Worm (Caenorhabditis elegans) whole organism, L4 larva: Measurements from ENCODE around the gene Y54G11A.2.

Source experiments
- F37D6.2 ChIP-seq: sonication (generic microtip); optimal IDR thresholded peaks from 2 replicates; lab custom pipeline; 2016; ENCODE audit warnings: mild to moderate bottlenecking, missing genetic modification characterization, missing compliant biosample characterization
- F44E2.7 ChIP-seq: fragments of 200-800 bp; sonication (Bioruptor generic); IDR thresholded peaks from 2 replicates; pipeline ENCODE4 v2.1.2; 2022; ENCODE audit warnings: missing genetic modification characterization, missing compliant biosample characterization
- T20F7.1 ChIP-seq: fragments of 200-800 bp; sonication (Bioruptor generic); optimal IDR thresholded peaks from 2 replicates; lab custom pipeline; 2018; ENCODE audit warnings: mild to moderate bottlenecking, missing genetic modification characterization, missing compliant biosample characterization
- T26A8.4 ChIP-seq: fragments of 200-800 bp; sonication (Bioruptor generic); IDR thresholded peaks from 2 replicates; pipeline ENCODE4 v1.3.6; 2022; ENCODE audit warnings: missing genetic modification characterization, missing compliant biosample characterization
- ZK546.5 ChIP-seq, 2 experiments: sonication (generic microtip); optimal IDR thresholded peaks; 2 replicates each; lab custom pipeline; 2017; ENCODE audit warnings: missing biosample characterization in 2 of 2, missing genetic modification characterization in 2 of 2
- aha-1 ChIP-seq: fragments of 150-350 bp; peaks from one replicate; lab custom pipeline; 2014; ENCODE audit warnings: missing biosample characterization, missing genetic modification characterization
- arid-1 ChIP-seq: fragments of 200-800 bp; sonication (Bioruptor generic); conservative IDR thresholded peaks from 2 replicates; pipeline ENCODE4 v1.3.6; 2022; ENCODE audit warnings: missing genetic modification reagents, missing genetic modification characterization, missing compliant biosample characterization
- attf-4 ChIP-seq: sonication (generic microtip); optimal IDR thresholded peaks from 3 replicates; lab custom pipeline; 2017; ENCODE audit warnings: missing biosample characterization, missing genetic modification characterization
- ceh-20 ChIP-seq: fragments of 200-800 bp; sonication (Bioruptor generic); IDR thresholded peaks from 2 replicates; pipeline ENCODE4 v1.3.6; 2022; ENCODE audit warnings: missing genetic modification reagents, missing genetic modification characterization, missing compliant biosample characterization
- ces-1 ChIP-seq: fragments of 150-350 bp; sonication (generic microtip); optimal IDR thresholded peaks from 4 replicates; lab custom pipeline; 2014; ENCODE audit warnings: missing biosample characterization, missing genetic modification reagents, missing genetic modification characterization
- cey-2 ChIP-seq: sonication (generic microtip); optimal IDR thresholded peaks from 3 replicates; lab custom pipeline; 2017; ENCODE audit warnings: missing genetic modification characterization, mild to moderate bottlenecking, missing compliant biosample characterization, antibody characterized with exemption, borderline replicate concordance; ENCODE audit not compliant: insufficient read depth
- ctbp-1 ChIP-seq: fragments of 200-800 bp; sonication (Bioruptor generic); IDR thresholded peaks from 2 replicates; pipeline ENCODE4 v1.3.6; 2022; ENCODE audit warnings: missing genetic modification reagents, missing genetic modification characterization, missing compliant biosample characterization
- daf-8 ChIP-seq: fragments of 200-800 bp; sonication (Bioruptor generic); IDR thresholded peaks from 2 replicates; pipeline ENCODE4 v1.3.6; 2022; ENCODE audit warnings: missing genetic modification characterization, missing compliant biosample characterization
- dmd-6 ChIP-seq: fragments of 200-800 bp; sonication (Bioruptor generic); IDR thresholded peaks from 2 replicates; pipeline ENCODE4 v1.3.6; 2022; ENCODE audit warnings: missing genetic modification reagents, missing genetic modification characterization, missing compliant biosample characterization
- dmd-9 ChIP-seq: fragments of 200-800 bp; sonication (Bioruptor generic); IDR thresholded peaks from 2 replicates; pipeline ENCODE4 v1.3.6; 2022; ENCODE audit warnings: missing genetic modification reagents, missing genetic modification characterization, missing compliant biosample characterization
- dpl-1 ChIP-seq: fragments of 150-350 bp; optimal IDR thresholded peaks from 2 replicates; lab custom pipeline; 2014; ENCODE audit warnings: missing biosample characterization, missing genetic modification reagents, missing genetic modification characterization
- duxl-1 ChIP-seq: sonication (generic microtip); optimal IDR thresholded peaks from 2 replicates; lab custom pipeline; 2016; ENCODE audit warnings: mild to moderate bottlenecking, missing genetic modification characterization, moderate library complexity, missing compliant biosample characterization; ENCODE audit not compliant: poor library complexity
- dve-1 ChIP-seq: sonication (generic microtip); optimal IDR thresholded peaks from 2 replicates; lab custom pipeline; 2017; ENCODE audit warnings: antibody characterized with exemption, mild to moderate bottlenecking, missing genetic modification characterization, missing compliant biosample characterization; ENCODE audit not compliant: insufficient read depth
- egl-27 ChIP-seq: sonication (generic microtip); optimal IDR thresholded peaks from 3 replicates; lab custom pipeline; 2017; ENCODE audit warnings: missing biosample characterization, missing genetic modification reagents, missing genetic modification characterization
- egl-43 ChIP-seq: fragments of 200-800 bp; sonication (Bioruptor generic); IDR thresholded peaks from 2 replicates; pipeline ENCODE4 v1.3.6; 2022; ENCODE audit warnings: missing genetic modification reagents, missing genetic modification characterization, missing compliant biosample characterization
- gei-8 ChIP-seq: fragments of 200-800 bp; sonication (Bioruptor generic); optimal IDR thresholded peaks from 2 replicates; lab custom pipeline; 2018; ENCODE audit warnings: mild to moderate bottlenecking, missing genetic modification characterization, missing compliant biosample characterization
- hif-1 ChIP-seq, 2 experiments: sonication (generic microtip); optimal IDR thresholded peaks; 2 replicates each; lab custom pipeline; 2016 to 2017; ENCODE audit warnings: missing compliant biosample characterization in 2 of 2, missing genetic modification characterization in 2 of 2, missing genetic modification reagents in 2 of 2, missing genotype in 2 of 2, mild to moderate bottlenecking in 1 of 2
- hmg-1.1 ChIP-seq: fragments of 200-800 bp; sonication (Bioruptor generic); IDR thresholded peaks from 2 replicates; pipeline ENCODE4 v1.3.6; 2022; ENCODE audit warnings: missing genetic modification reagents, missing genetic modification characterization, missing compliant biosample characterization
- jun-1 ChIP-seq: fragments of 150-350 bp; optimal IDR thresholded peaks from 2 replicates; lab custom pipeline; 2014; ENCODE audit warnings: missing biosample characterization, missing genetic modification reagents, missing genetic modification characterization
- lim-7 ChIP-seq: fragments of 200-800 bp; sonication (Bioruptor generic); IDR thresholded peaks from 2 replicates; pipeline ENCODE4 v1.3.6; 2022; ENCODE audit warnings: missing genetic modification characterization, missing compliant biosample characterization
- lin-1 ChIP-seq: fragments of 200-800 bp; sonication (Bioruptor generic); IDR thresholded peaks from 2 replicates; pipeline ENCODE4 v1.3.6; 2022; ENCODE audit warnings: missing genetic modification reagents, missing genetic modification characterization, missing compliant biosample characterization
- lin-13 ChIP-seq: fragments of 150-350 bp; optimal IDR thresholded peaks from 2 replicates; lab custom pipeline; 2014; ENCODE audit warnings: missing biosample characterization, missing genetic modification reagents, missing genetic modification characterization
- lin-39 ChIP-seq: fragments of 150-350 bp; optimal IDR thresholded peaks from 2 replicates; lab custom pipeline; 2014; ENCODE audit warnings: missing biosample characterization, missing genetic modification reagents, missing genetic modification characterization
- lsy-2 ChIP-seq, 2 experiments: fragments of 150-350 bp in 1 of 2; sonication (generic microtip) in 1 of 2; optimal IDR thresholded peaks; 2 replicates each; lab custom pipeline; 2014 to 2017; ENCODE audit warnings: missing biosample characterization in 2 of 2, missing genetic modification characterization in 2 of 2
- madf-5 ChIP-seq, 2 experiments: fragments of 200-800 bp; sonication (Bioruptor generic); IDR thresholded peaks; 2 replicates each; pipeline ENCODE4 v1.3.6; 2022; ENCODE audit warnings: missing compliant biosample characterization in 2 of 2, missing genetic modification characterization in 2 of 2
- mdl-1 ChIP-seq, 2 experiments: fragments of 150-350 bp in 1 of 2; sonication (generic microtip) in 1 of 2; optimal IDR thresholded peaks; 2 replicates each; lab custom pipeline; 2014 to 2017; ENCODE audit warnings: missing biosample characterization in 2 of 2, missing genetic modification characterization in 2 of 2
- mep-1 ChIP-seq: fragments of 150-350 bp; sonication (generic microtip); optimal IDR thresholded peaks from 3 replicates; lab custom pipeline; 2014; ENCODE audit warnings: missing biosample characterization, missing genetic modification characterization
- mes-2 ChIP-seq: sonication (generic microtip); optimal IDR thresholded peaks from 2 replicates; lab custom pipeline; 2016; ENCODE audit warnings: missing genotype, mild to moderate bottlenecking, missing genetic modification characterization, missing compliant biosample characterization; ENCODE audit not compliant: poor library complexity, severe bottlenecking
- mxl-2 ChIP-seq: fragments of 200-800 bp; sonication (Bioruptor generic); conservative IDR thresholded peaks from 2 replicates; pipeline ENCODE4 v1.3.6; 2022; ENCODE audit warnings: missing genetic modification reagents, missing genetic modification characterization, missing compliant biosample characterization
- nhr-11 ChIP-seq: fragments of 150-350 bp; optimal IDR thresholded peaks from 2 replicates; lab custom pipeline; 2014; ENCODE audit warnings: missing biosample characterization, missing genetic modification characterization
- nhr-111 ChIP-seq: fragments of 200-800 bp; sonication (Bioruptor generic); optimal IDR thresholded peaks from 2 replicates; lab custom pipeline; 2018; ENCODE audit warnings: mild to moderate bottlenecking, missing genetic modification characterization, missing compliant biosample characterization
- nhr-25 ChIP-seq: sonication (generic microtip); optimal IDR thresholded peaks from 2 replicates; lab custom pipeline; 2017; ENCODE audit warnings: missing genetic modification characterization, mild to moderate bottlenecking, missing compliant biosample characterization, antibody characterized with exemption, moderate library complexity, borderline replicate concordance; ENCODE audit not compliant: insufficient read depth
- nhr-28 ChIP-seq: fragments of 150-350 bp; optimal IDR thresholded peaks from 2 replicates; lab custom pipeline; 2014; ENCODE audit warnings: missing biosample characterization, missing genetic modification characterization
- nhr-41 ChIP-seq: fragments of 200-800 bp; sonication (Bioruptor generic); IDR thresholded peaks from 2 replicates; pipeline ENCODE4 v1.3.6; 2022; ENCODE audit warnings: missing genetic modification reagents, missing genetic modification characterization, missing compliant biosample characterization
- nhr-48 ChIP-seq: sonication (generic microtip); optimal IDR thresholded peaks from 2 replicates; lab custom pipeline; 2016; ENCODE audit warnings: mild to moderate bottlenecking, missing genetic modification characterization, missing compliant biosample characterization
- nhr-6 ChIP-seq: fragments of 150-350 bp; optimal IDR thresholded peaks from 2 replicates; lab custom pipeline; 2014; ENCODE audit warnings: missing biosample characterization, missing genetic modification characterization
- pha-4 ChIP-seq, 2 experiments: fragments of 150-350 bp in 1 of 2; fragments of 200-800 bp in 1 of 2; sonication (Bioruptor generic) in 1 of 2; IDR thresholded peaks in 1 of 2; optimal IDR thresholded peaks in 1 of 2; 2 replicates each; pipeline versions ENCODE4 v1.3.6 to Lab custom; 2014 to 2022; ENCODE audit warnings: missing genetic modification characterization in 2 of 2, missing genetic modification reagents in 2 of 2, missing biosample characterization in 1 of 2, missing compliant biosample characterization in 1 of 2
- sdz-12 ChIP-seq: fragments of 200-800 bp; sonication (Bioruptor generic); optimal IDR thresholded peaks from 2 replicates; lab custom pipeline; 2018; ENCODE audit warnings: mild to moderate bottlenecking, missing genetic modification characterization, missing compliant biosample characterization
- snpc-1.2 ChIP-seq: fragments of 200-800 bp; sonication (Bioruptor generic); IDR thresholded peaks from 2 replicates; pipeline ENCODE4 v1.3.6; 2022; ENCODE audit warnings: missing genetic modification reagents, missing genetic modification characterization, missing compliant biosample characterization
- snpc-4 ChIP-seq: fragments of 150-350 bp; optimal IDR thresholded peaks from 2 replicates; lab custom pipeline; 2014; ENCODE audit warnings: missing biosample characterization, missing genetic modification characterization
- zfp-2 ChIP-seq: sonication (generic microtip); optimal IDR thresholded peaks from 2 replicates; lab custom pipeline; 2016; ENCODE audit warnings: mild to moderate bottlenecking, missing genetic modification characterization, missing compliant biosample characterization
- zfp-3 ChIP-seq: fragments of 200-800 bp; sonication (Bioruptor generic); conservative IDR thresholded peaks from 2 replicates; pipeline ENCODE4 v1.3.6; 2022; ENCODE audit warnings: missing genetic modification reagents, missing genetic modification characterization, missing compliant biosample characterization
- zip-11 ChIP-seq: fragments of 200-800 bp; sonication (Bioruptor generic); IDR thresholded peaks from 2 replicates; pipeline ENCODE4 v1.3.6; 2022; ENCODE audit warnings: missing genetic modification characterization, missing compliant biosample characterization
- ztf-11 ChIP-seq: fragments of 150-350 bp; optimal IDR thresholded peaks from 2 replicates; lab custom pipeline; 2014; ENCODE audit warnings: missing biosample characterization, missing genetic modification characterization
- ztf-7 ChIP-seq: fragments of 150-350 bp; optimal IDR thresholded peaks from 2 replicates; lab custom pipeline; 2014; ENCODE audit warnings: missing biosample characterization, missing genetic modification characterization

Y54G11A.2 gene

DNA sequence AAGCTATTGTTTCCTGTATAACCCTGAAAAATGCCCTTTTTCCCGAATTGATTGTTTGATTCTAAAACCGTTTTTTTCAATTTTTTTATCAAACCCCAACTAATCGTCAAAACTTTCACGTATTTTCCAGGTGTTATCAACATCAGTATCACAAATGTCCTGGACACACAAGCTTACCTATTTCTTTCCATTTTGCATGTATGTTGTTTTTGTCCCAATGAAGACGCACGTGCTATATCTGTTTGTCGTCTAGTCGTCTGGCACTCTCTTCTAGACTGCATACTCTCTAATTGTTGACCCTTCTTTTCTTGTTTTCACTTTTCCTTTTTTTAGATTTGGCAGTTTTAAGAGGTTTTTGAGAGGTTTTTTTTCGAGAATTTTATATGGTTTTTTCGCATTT is 44.2 kb downstream of the Y54G11A.2 start (continued):
- TF ChIP-seq sdz-12 (GFP tag; lab: Kevin White, UChicago) (no peak), duxl-1 (tag; lab: Kevin White, UChicago) (no peak), aha-1 (peak; percentile 82), lim-7 (GFP tag; lab: Robert Waterston, UW) (no peak), ceh-20 (no peak), hif-1 (tag; optimal IDR thresholded peaks at IDR 0.05; lab: Kevin White, UChicago) (peak in 1 of 2 experiments; percentile 85), F37D6.2 (tag; lab: Kevin White, UChicago) (no peak), ctbp-1 (GFP tag; lab: Robert Waterston, UW) (no peak), nhr-25 (tag; lab: Kevin White, UChicago) (no peak), attf-4 (tag; lab: Kevin White, UChicago) (no peak), snpc-1.2 (GFP tag; lab: Robert Waterston, UW) (no peak), daf-8 (no peak), dmd-6 (peak; percentile 74), lin-1 (no peak), dmd-9 (no peak), T20F7.1 (GFP tag; lab: Kevin White, UChicago) (no peak), nhr-48 (tag; lab: Kevin White, UChicago) (peak; percentile 50), lin-13 (GFP tag; lab: Kevin White, UChicago) (no peak), pha-4 (GFP tag; IDR thresholded peaks at IDR 0.05; lab: Robert Waterston, UW) (no peak), pha-4 (tag; optimal IDR thresholded peaks at IDR 0.05; lab: Kevin White, UChicago) (peak; percentile 74), cey-2 (tag; lab: Kevin White, UChicago) (peak; percentile 27), egl-27 (tag; lab: Kevin White, UChicago) (no peak), nhr-28 (tag; lab: Kevin White, UChicago) (peak; percentile 83), zfp-2 (tag; lab: Kevin White, UChicago) (no peak), nhr-41 (GFP tag; lab: Robert Waterston, UW) (no peak), nhr-11 (tag; lab: Kevin White, UChicago) (no peak), dpl-1 (GFP tag; lab: Kevin White, UChicago) (peak; percentile 35), nhr-6 (no peak), madf-5 (GFP tag; IDR thresholded peaks at IDR 0.05; lab: Robert Waterston, UW) (no peak), hmg-1.1 (GFP tag; lab: Robert Waterston, UW) (0 out of 2 replicates have a peak, but pooled peaks have one; percentile 14), gei-8 (GFP tag; lab: Kevin White, UChicago) (no peak), mxl-2 (GFP tag; lab: Robert Waterston, UW) (no peak), ztf-7 (tag; lab: Kevin White, UChicago) (no peak), mep-1 (tag; lab: Kevin White, UChicago) (peak; percentile 51), nhr-111 (GFP tag; lab: Kevin White, UChicago) (no peak), F44E2.7 (no peak), zip-11 (no peak), mes-2 (tag; lab: Kevin White, UChicago) (peak; percentile 52), dve-1 (tag; lab: Kevin White, UChicago) (peak; percentile 92), egl-43 (GFP tag; lab: Robert Waterston, UW) (no peak), lsy-2 (tag; optimal IDR thresholded peaks at IDR 0.05; lab: Kevin White, UChicago) (peak in 1 of 2 experiments; percentile 68), ZK546.5 (tag; optimal IDR thresholded peaks at IDR 0.05; lab: Kevin White, UChicago) (no peak), snpc-4 (tag; lab: Kevin White, UChicago) (no peak), zfp-3 (no peak), arid-1 (GFP tag; lab: Robert Waterston, UW) (no peak), ces-1 (GFP tag; lab: Kevin White, UChicago) (no peak), jun-1 (tag; lab: Kevin White, UChicago) (no peak), mdl-1 (tag; optimal IDR thresholded peaks at IDR 0.05; lab: Kevin White, UChicago) (peak; percentile 83 to 98), T26A8.4 (GFP tag; lab: Robert Waterston, UW) (no peak), lin-39 (tag; lab: Kevin White, UChicago) (no peak), ztf-11 (tag; lab: Kevin White, UChicago) (no peak)
